Worm (Caenorhabditis elegans): ENCODE measurements around the gene F59A7.5.

DNA sequence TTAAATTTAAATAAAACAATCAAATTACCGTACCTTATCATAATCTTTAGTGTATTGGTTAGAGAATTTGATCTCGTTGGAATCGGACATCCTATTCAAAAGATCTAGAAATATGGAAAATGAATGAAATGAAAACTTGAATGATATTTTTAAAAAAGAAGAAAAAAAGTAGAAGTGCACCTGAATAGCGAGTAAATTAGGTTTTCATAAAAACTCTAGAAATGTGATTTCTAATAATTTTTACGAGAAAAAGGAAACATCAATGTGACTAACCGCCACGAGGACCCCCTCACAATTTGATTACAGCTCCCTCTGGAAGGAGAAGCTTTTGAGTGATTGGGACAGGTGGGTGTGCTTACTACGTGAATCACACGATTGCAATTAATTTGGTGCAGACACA is 23.5 kb downstream of the F59A7.5 start, which contains the start of gene Y40B10A.5:
- no peak for TF ChIP-seq efl-1 (optimal IDR thresholded peaks at IDR 0.05)
- TF ChIP-seq efl-1 (GFP tag; optimal IDR thresholded peaks at IDR 0.05 in 1 of 2), result no peak
- TF ChIP-seq ama-1 (optimal IDR thresholded peaks at IDR 0.05), result no peak
- TF ChIP-seq zag-1 (tag; optimal IDR thresholded peaks at IDR 0.05), result no peak
- no peak for TF ChIP-seq fos-1 (tag; optimal IDR thresholded peaks at IDR 0.05)
- TF ChIP-seq C16A3.4 (tag; optimal IDR thresholded peaks at IDR 0.05), result no peak
- no peak for TF ChIP-seq egl-27 (tag; optimal IDR thresholded peaks at IDR 0.05)
- no peak for TF ChIP-seq ceh-88 (GFP tag; IDR thresholded peaks at IDR 0.05)
- no peak for TF ChIP-seq lsy-2 (tag; optimal IDR thresholded peaks at IDR 0.05)
- TF ChIP-seq lin-35 (GFP tag; optimal IDR thresholded peaks at IDR 0.05), result no peak
- no peak for TF ChIP-seq skn-1 (tag; optimal IDR thresholded peaks at IDR 0.05)
- TF ChIP-seq aha-1 (tag; optimal IDR thresholded peaks at IDR 0.05), result no peak
